Worm (Caenorhabditis elegans): ENCODE measurements around the gene Y38H6C.25.

The Y38H6C.25 gene

ce11 chrV:20480790-20481189 is 38.2 kb upstream of the Y38H6C.25 start:
- no peak for TF ChIP-seq nhr-25 (tag; optimal IDR thresholded peaks at IDR 0.05)
- TF ChIP-seq hmg-11 (tag; optimal IDR thresholded peaks at IDR 0.05) = no peak
- TF ChIP-seq mdl-1 (tag; optimal IDR thresholded peaks at IDR 0.05) = no peak
- TF ChIP-seq jun-1 (tag; optimal IDR thresholded peaks at IDR 0.05) = no peak
- no peak for TF ChIP-seq nhr-28 (tag; optimal IDR thresholded peaks at IDR 0.05)
- TF ChIP-seq nhr-11 (tag; optimal IDR thresholded peaks at IDR 0.05) = no peak
- TF ChIP-seq sea-2 (GFP tag; optimal IDR thresholded peaks at IDR 0.05) = no peak
- no peak for TF ChIP-seq nhr-76 (tag; optimal IDR thresholded peaks at IDR 0.05)
- TF ChIP-seq nhr-67 (tag; optimal IDR thresholded peaks at IDR 0.05) = no peak
- no peak for TF ChIP-seq unc-62 (GFP tag; optimal IDR thresholded peaks at IDR 0.05)
- TF ChIP-seq daf-12 (tag; optimal IDR thresholded peaks at IDR 0.05) = no peak
- no peak for TF ChIP-seq ZK546.5 (tag; optimal IDR thresholded peaks at IDR 0.05)
- no peak for TF ChIP-seq pqm-1 (tag; optimal IDR thresholded peaks at IDR 0.05)
- no peak for TF ChIP-seq ceh-16 (tag; optimal IDR thresholded peaks at IDR 0.05)
- TF ChIP-seq nhr-23 (tag; optimal IDR thresholded peaks at IDR 0.05) = no peak
- TF ChIP-seq unc-39 (tag; optimal IDR thresholded peaks at IDR 0.05) = no peak
- no peak for TF ChIP-seq eor-1 (tag; optimal IDR thresholded peaks at IDR 0.05)
- no peak for TF ChIP-seq nhr-43 (tag; optimal IDR thresholded peaks at IDR 0.05; ENCODE audit: poor library complexity, severe bottlenecking)
- TF ChIP-seq nfya-1 (tag; optimal IDR thresholded peaks at IDR 0.05; ENCODE audit: insufficient read depth) = no peak
- TF ChIP-seq pha-4 (tag; optimal IDR thresholded peaks at IDR 0.05) = no peak

- TF ChIP-seq ama-1 (optimal IDR thresholded peaks at IDR 0.05) = no peak
- TF ChIP-seq daf-12 (tag; optimal IDR thresholded peaks at IDR 0.05) = no peak
- TF ChIP-seq jun-1 (tag; optimal IDR thresholded peaks at IDR 0.05) = no peak
- no peak for TF ChIP-seq skn-1 (tag; optimal IDR thresholded peaks at IDR 0.05)
- no peak for TF ChIP-seq snpc-4 (tag; optimal IDR thresholded peaks at IDR 0.05)
- TF ChIP-seq unc-62 (GFP tag; optimal IDR thresholded peaks at IDR 0.05) = no peak
- TF ChIP-seq lin-15B (tag; optimal IDR thresholded peaks at IDR 0.05) = no peak
- TF ChIP-seq lsy-12 (tag; optimal IDR thresholded peaks at IDR 0.05) = no peak
- no peak for TF ChIP-seq pqm-1 (tag; optimal IDR thresholded peaks at IDR 0.05)
- no peak for TF ChIP-seq ZK546.5 (tag; optimal IDR thresholded peaks at IDR 0.05)
- TF ChIP-seq mdl-1 (tag; optimal IDR thresholded peaks at IDR 0.05) = no peak
- no peak for TF ChIP-seq nhr-12 (tag; optimal IDR thresholded peaks at IDR 0.05)
- TF ChIP-seq egl-5 (tag; optimal IDR thresholded peaks at IDR 0.05) = no peak
- no peak for TF ChIP-seq mml-1 (tag; optimal IDR thresholded peaks at IDR 0.05)
- TF ChIP-seq ztf-11 (tag; optimal IDR thresholded peaks at IDR 0.05) = no peak
- no peak for TF ChIP-seq nhr-67 (tag; optimal IDR thresholded peaks at IDR 0.05)
- TF ChIP-seq nhr-11 (tag; optimal IDR thresholded peaks at IDR 0.05) = no peak
- no peak for TF ChIP-seq ceh-82 (tag; optimal IDR thresholded peaks at IDR 0.05)
These were observed 33.7 kb upstream of the Y38H6C.25 start, which contains the start of gene dhcr-7 for ce11 chrV:20485285-20485684. Gene dhcr-7 (minus strand): TSS chrV:20485385.

ce11 chrV:20486549-20486948 is 32.5 kb upstream of the Y38H6C.25 start:
- TF ChIP-seq elt-1 (tag; optimal IDR thresholded peaks at IDR 0.05) (no peak), lsy-12 (tag; optimal IDR thresholded peaks at IDR 0.05) (no peak), pha-4 (tag; optimal IDR thresholded peaks at IDR 0.05) (no peak), nfya-1 (tag; optimal IDR thresholded peaks at IDR 0.05; ENCODE audit: insufficient read depth) (peak; percentile 16)

- TF ChIP-seq nhr-25 (tag; optimal IDR thresholded peaks at IDR 0.05) (no peak), lin-39 (tag; optimal IDR thresholded peaks at IDR 0.05) (no peak), lin-15B (tag; optimal IDR thresholded peaks at IDR 0.05) (no peak), nhr-43 (tag; optimal IDR thresholded peaks at IDR 0.05; ENCODE audit: poor library complexity, severe bottlenecking) (no peak), nhr-76 (tag; optimal IDR thresholded peaks at IDR 0.05) (no peak), egl-5 (tag; optimal IDR thresholded peaks at IDR 0.05) (no peak)
These were observed 29.9 kb upstream of the Y38H6C.25 start, which contains the start of gene srbc-78 for ce11 chrV:20489102-20489501. Gene srbc-78 (minus strand): TSS chrV:20489202.

ce11 chrV:20492385-20492784 is 26.6 kb upstream of the Y38H6C.25 start, which contains the start of gene srbc-79:
Gene srbc-79 (minus strand): TSS chrV:20492485.
- no peak for TF ChIP-seq nhr-77 (tag; optimal IDR thresholded peaks at IDR 0.05)
- no peak for TF ChIP-seq elt-3 (tag; optimal IDR thresholded peaks at IDR 0.05)
- no peak for TF ChIP-seq mml-1 (tag; optimal IDR thresholded peaks at IDR 0.05)
- no peak for TF ChIP-seq fos-1 (tag; optimal IDR thresholded peaks at IDR 0.05)
- TF ChIP-seq lsy-12 (tag; optimal IDR thresholded peaks at IDR 0.05) = no peak
- no peak for TF ChIP-seq daf-12 (tag; optimal IDR thresholded peaks at IDR 0.05)
- no peak for TF ChIP-seq ztf-11 (tag; optimal IDR thresholded peaks at IDR 0.05)
- no peak for TF ChIP-seq ceh-16 (tag; optimal IDR thresholded peaks at IDR 0.05)
